Worm (Caenorhabditis elegans) whole organism, midembryonic: Measurements from ENCODE around the gene F41E6.12.

Experiments used
- klf-2 ChIP-seq: fragments of 200-800 bp; sonication (Bioruptor generic); conservative IDR thresholded peaks from 2 replicates; pipeline ENCODE4 v1.3.6; 2022; ENCODE audit warnings: missing genetic modification reagents, missing genetic modification characterization, missing compliant biosample characterization
- med-1 ChIP-seq: sonication (generic microtip); optimal IDR thresholded peaks from 2 replicates; lab custom pipeline; 2017; ENCODE audit warnings: missing genetic modification characterization, mild to moderate bottlenecking, missing compliant biosample characterization, antibody characterized with exemption, missing genetic modification reagents; ENCODE audit not compliant: insufficient read depth
- ref-1 ChIP-seq: fragments of 200-800 bp; sonication (Bioruptor generic); conservative IDR thresholded peaks from 2 replicates; pipeline ENCODE4 v1.3.6; 2022; ENCODE audit warnings: missing genetic modification reagents, missing genetic modification characterization, missing compliant biosample characterization
- ztf-23 ChIP-seq: fragments of 200-800 bp; sonication (Bioruptor generic); IDR thresholded peaks from 2 replicates; pipeline ENCODE4 v1.3.6; 2022; ENCODE audit warnings: missing genetic modification reagents, missing genetic modification characterization, missing compliant biosample characterization
- ztf-29 ChIP-seq: fragments of 200-800 bp; sonication (Bioruptor generic); IDR thresholded peaks from 2 replicates; pipeline ENCODE4 v1.3.6; 2022; ENCODE audit warnings: missing genetic modification reagents, missing genetic modification characterization, missing compliant biosample characterization

ce11 chrV:8615711-8616110 lies 13.2 kb downstream of the F41E6.12 start:
- TF ChIP-seq med-1 (no peak), ztf-29 (GFP tag; lab: Robert Waterston, UW) (no peak), ref-1 (GFP tag; lab: Robert Waterston, UW) (no peak), klf-2 (GFP tag; lab: Robert Waterston, UW) (no peak), ztf-23 (no peak)
